Worm (Caenorhabditis elegans) whole organism, L4/young adult: ENCODE results near the gene srh-20.

Source experiments
- W03F9.2 ChIP-seq: fragments of 150-350 bp; optimal IDR thresholded peaks from 2 replicates; lab custom pipeline; 2014; ENCODE audit warnings: missing biosample characterization, missing genetic modification characterization
- dao-5 ChIP-seq: sonication (generic microtip); optimal IDR thresholded peaks from 2 replicates; lab custom pipeline; 2016; ENCODE audit warnings: missing genotype, missing genetic modification characterization, moderate library complexity, missing compliant biosample characterization
- him-1 ChIP-seq: sonication (generic microtip); optimal IDR thresholded peaks from 2 replicates; lab custom pipeline; 2016; ENCODE audit warnings: missing genotype, missing genetic modification reagents, missing genetic modification characterization, missing compliant biosample characterization

srh-20 gene

DNA sequence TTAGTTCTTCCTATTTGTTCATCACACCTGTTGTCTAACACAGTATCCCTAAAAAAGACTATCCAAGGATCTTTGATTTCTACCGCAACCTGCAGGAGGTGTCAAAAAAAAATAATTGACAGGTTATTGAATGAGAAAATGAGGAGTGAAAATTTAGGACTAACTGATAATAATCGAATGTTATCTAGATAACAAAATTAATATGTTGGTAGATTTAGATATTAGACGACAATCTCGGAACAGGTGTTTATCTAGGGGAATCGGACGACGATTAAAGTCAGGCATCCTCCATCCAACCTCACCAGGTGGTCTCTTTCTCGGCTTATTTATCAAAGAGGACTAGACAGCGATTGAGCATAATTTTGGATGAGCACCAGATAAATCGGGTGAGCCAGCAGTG is 44.1 kb downstream of the srh-20 start:
- TF ChIP-seq him-1 (tag; lab: Kevin White, UChicago) (no peak), dao-5 (no peak), W03F9.2 (tag; lab: Kevin White, UChicago) (no peak)

DNA sequence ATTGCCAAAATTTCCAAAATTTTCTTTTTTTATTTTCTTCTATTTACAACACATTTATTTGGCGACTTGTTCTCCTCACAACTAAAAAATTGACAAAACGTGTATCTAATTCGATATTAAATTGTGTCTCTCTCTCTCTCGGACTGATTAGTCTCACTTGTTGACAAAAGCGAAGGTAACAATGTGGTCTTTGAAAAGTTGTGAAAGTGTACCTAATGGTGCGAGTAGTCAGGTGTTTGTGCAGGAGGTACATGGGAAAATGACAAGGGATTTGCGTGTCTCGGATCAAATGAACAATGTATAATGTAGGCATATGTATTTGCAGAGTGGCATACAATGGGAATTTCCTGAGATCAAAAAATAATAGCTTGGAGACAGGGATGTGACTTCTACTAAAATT is 44.8 kb downstream of the srh-20 start:
- TF ChIP-seq W03F9.2 (tag; lab: Kevin White, UChicago): no peak
- TF ChIP-seq him-1 (tag; lab: Kevin White, UChicago): no peak
- no peak for TF ChIP-seq dao-5

DNA sequence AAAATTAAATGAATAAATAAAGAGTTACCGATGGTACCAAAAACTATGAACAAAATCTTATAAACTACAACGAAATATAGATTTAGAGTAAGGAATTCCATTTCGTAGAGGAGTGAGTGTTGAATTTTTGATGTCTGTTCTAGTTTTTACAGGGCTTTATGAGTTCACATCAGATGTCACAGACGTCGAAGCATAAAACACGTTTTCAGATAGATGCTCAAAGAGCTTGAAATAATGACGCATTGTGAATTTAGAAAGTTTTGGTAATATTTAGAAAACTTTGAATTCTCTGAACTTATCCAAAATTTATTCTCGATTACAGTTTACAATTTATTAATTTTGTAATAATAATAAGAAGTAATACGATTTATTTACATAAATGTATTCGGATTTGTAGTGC is 48.2 kb downstream of the srh-20 start, which contains the start of gene srsx-9:
Gene srsx-9 (minus strand): TSS at position 101 of the 400 bp plus-strand sequence.
- no peak for TF ChIP-seq dao-5
- no peak for TF ChIP-seq W03F9.2 (tag; lab: Kevin White, UChicago)

DNA sequence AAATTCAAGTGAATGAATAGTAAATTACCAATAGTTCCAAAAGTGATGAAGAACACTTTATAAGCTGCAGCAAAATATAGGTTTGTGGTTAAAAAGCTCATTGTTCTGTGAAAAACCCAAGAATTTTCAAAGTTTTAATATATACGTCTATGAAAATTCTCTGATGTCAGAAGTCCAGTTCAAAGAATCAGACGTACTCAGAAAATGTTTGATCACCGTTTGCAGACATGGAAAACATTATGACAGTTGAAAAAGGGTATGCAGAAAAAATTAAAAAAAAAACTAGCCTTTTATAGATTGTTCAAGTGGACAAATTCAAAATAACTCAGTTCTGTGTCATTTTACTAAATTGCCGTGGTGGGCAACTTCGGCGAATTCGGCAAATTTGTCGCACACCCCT is 50.0 kb downstream of the srh-20 start, which contains the start of gene srsx-10:
Gene srsx-10 (minus strand): TSS at position 101 of the 400 bp plus-strand sequence.
- no peak for TF ChIP-seq him-1 (tag; lab: Kevin White, UChicago)
- no peak for TF ChIP-seq dao-5
- TF ChIP-seq W03F9.2 (tag; lab: Kevin White, UChicago): no peak

DNA sequence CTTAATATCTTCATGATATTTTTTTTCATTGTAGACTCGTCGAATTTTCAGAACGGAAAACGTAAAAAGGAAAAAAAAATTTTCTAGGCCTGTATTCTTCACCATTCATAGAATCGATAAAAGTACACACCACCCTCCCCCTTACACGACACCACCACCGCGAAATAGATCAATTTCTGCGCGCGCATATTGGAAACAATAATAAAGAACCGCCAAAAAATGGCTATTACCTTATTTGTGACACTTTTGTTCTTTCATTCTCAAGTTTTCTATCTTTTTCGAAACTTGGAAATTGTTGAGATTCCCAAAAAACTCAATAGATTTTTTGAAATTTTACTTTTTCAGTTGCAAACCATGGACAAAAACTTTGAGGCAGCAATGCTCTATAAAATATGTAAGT is 50.4 kb downstream of the srh-20 start, which contains the start of gene F26G5.1:
Gene F26G5.1 (plus strand): TSS at position 339 of the 400 bp plus-strand sequence.
- no peak for TF ChIP-seq W03F9.2 (tag; lab: Kevin White, UChicago)
- TF ChIP-seq dao-5: no peak
- TF ChIP-seq him-1 (tag; lab: Kevin White, UChicago): no peak
